Fruit fly (Drosophila melanogaster) whole organism, embryonic: ENCODE data around the gene CG15638.

Experiments used
- Adf1 ChIP-seq: fragments of 200-800 bp; sonication (Bioruptor generic); IDR thresholded peaks from 2 replicates; pipeline ENCODE4 v1.3.6; 2022; ENCODE audit warnings: missing biosample characterization, missing genetic modification characterization
- Asciz ChIP-seq: fragments of 200-800 bp; sonication (Bioruptor generic); optimal IDR thresholded peaks from 2 replicates; lab custom pipeline; 2017; ENCODE audit warnings: missing biosample characterization, mild to moderate bottlenecking, missing genetic modification characterization, missing genetic modification reagents
- Atf6 ChIP-seq: fragments of 200-800 bp; sonication (Bioruptor generic); IDR thresholded peaks from 2 replicates; pipeline ENCODE4 v1.3.6; 2022; ENCODE audit warnings: missing biosample characterization, missing genetic modification characterization
- CG1024 ChIP-seq: fragments of 200-800 bp; sonication (Bioruptor generic); IDR thresholded peaks from 2 replicates; pipeline ENCODE4 v1.3.6; 2022; ENCODE audit warnings: missing biosample characterization, missing genetic modification characterization
- CG10431 ChIP-seq: fragments of 200-800 bp; sonication (Bioruptor generic); optimal IDR thresholded peaks from 3 replicates; lab custom pipeline; 2018; ENCODE audit warnings: missing biosample characterization, mild to moderate bottlenecking, missing genetic modification characterization
- CG10959 ChIP-seq: fragments of 200-800 bp; sonication (Bioruptor generic); IDR thresholded peaks from 2 replicates; pipeline ENCODE4 v1.3.6; 2022; ENCODE audit warnings: missing biosample characterization, missing genetic modification characterization
- CG11696 ChIP-seq: fragments of 200-800 bp; sonication (Bioruptor generic); IDR thresholded peaks from 2 replicates; pipeline ENCODE4 v1.3.6; 2022; ENCODE audit warnings: missing biosample characterization, missing genetic modification characterization
- CG12219 ChIP-seq: fragments of 200-800 bp; sonication (Bioruptor generic); optimal IDR thresholded peaks from 3 replicates; lab custom pipeline; 2018; ENCODE audit warnings: missing biosample characterization, mild to moderate bottlenecking, missing genetic modification characterization
- CG12236 ChIP-seq: fragments of 200-800 bp; sonication (Bioruptor generic); optimal IDR thresholded peaks from 2 replicates; lab custom pipeline; 2016; ENCODE audit warnings: missing biosample characterization, missing genetic modification characterization
- CG12659 ChIP-seq: fragments of 200-800 bp; sonication (Bioruptor generic); optimal IDR thresholded peaks from 3 replicates; lab custom pipeline; 2017; ENCODE audit warnings: mild to moderate bottlenecking, missing biosample characterization, missing genetic modification reagents, missing genetic modification characterization
- CG13775 ChIP-seq: fragments of 200-800 bp; sonication (Bioruptor generic); optimal IDR thresholded peaks from 3 replicates; lab custom pipeline; 2017; ENCODE audit warnings: missing biosample characterization, mild to moderate bottlenecking, missing genetic modification characterization
- CG14441 ChIP-seq: fragments of 200-800 bp; sonication (Bioruptor generic); IDR thresholded peaks from 2 replicates; pipeline ENCODE4 v1.3.6; 2022; ENCODE audit warnings: missing biosample characterization, missing genetic modification characterization
- CG14667 ChIP-seq: fragments of 200-800 bp; sonication (Bioruptor generic); IDR thresholded peaks from 2 replicates; pipeline ENCODE4 v1.3.6; 2022; ENCODE audit warnings: missing biosample characterization, missing genetic modification characterization
- CG15269 ChIP-seq: fragments of 200-800 bp; sonication (Bioruptor generic); optimal IDR thresholded peaks from 2 replicates; lab custom pipeline; 2018; ENCODE audit warnings: missing biosample characterization, mild to moderate bottlenecking, missing genetic modification characterization, moderate library complexity
- CG1529 ChIP-seq: fragments of 200-800 bp; sonication (Bioruptor generic); optimal IDR thresholded peaks from 3 replicates; lab custom pipeline; 2018; ENCODE audit warnings: missing biosample characterization, missing genetic modification characterization
- CG1603 ChIP-seq: fragments of 200-800 bp; sonication (Bioruptor generic); optimal IDR thresholded peaks from 2 replicates; lab custom pipeline; 2019; ENCODE audit warnings: missing biosample characterization, mild to moderate bottlenecking, missing genetic modification characterization, moderate library complexity
- CG17186 ChIP-seq: fragments of 200-800 bp; sonication (Bioruptor generic); optimal IDR thresholded peaks from 3 replicates; lab custom pipeline; 2017; ENCODE audit warnings: missing biosample characterization, missing genetic modification reagents, missing genetic modification characterization
- CG17802 ChIP-seq: fragments of 200-800 bp; sonication (Bioruptor generic); optimal IDR thresholded peaks from 2 replicates; lab custom pipeline; 2018; ENCODE audit warnings: missing biosample characterization, mild to moderate bottlenecking, missing genetic modification characterization, moderate library complexity
- CG18599 ChIP-seq: fragments of 200-800 bp; sonication (Bioruptor generic); optimal IDR thresholded peaks from 3 replicates; lab custom pipeline; 2017; ENCODE audit warnings: missing biosample characterization, missing genetic modification characterization, mild to moderate bottlenecking, moderate library complexity, missing genetic modification reagents
- CG4424 ChIP-seq: fragments of 200-800 bp; sonication (Bioruptor generic); optimal IDR thresholded peaks from 3 replicates; lab custom pipeline; 2016; ENCODE audit warnings: missing biosample characterization, missing genetic modification characterization
- Dbx ChIP-seq: fragments of 200-800 bp; sonication (Bioruptor generic); IDR thresholded peaks from 3 replicates; pipeline ENCODE4 v1.3.6; 2022; ENCODE audit warnings: missing biosample characterization, missing genetic modification characterization
- Deaf1 ChIP-seq: fragments of 200-800 bp; optimal IDR thresholded peaks from 3 replicates; lab custom pipeline; 2019; ENCODE audit warnings: missing biosample characterization, mild to moderate bottlenecking, missing genetic modification characterization, moderate library complexity
- Dref ChIP-seq: fragments of 200-800 bp; sonication (Bioruptor generic); IDR thresholded peaks from 2 replicates; pipeline ENCODE4 v1.3.6; 2022; ENCODE audit warnings: missing biosample characterization, missing genetic modification characterization
- Fer3 ChIP-seq: fragments of 200-800 bp; sonication (Bioruptor generic); optimal IDR thresholded peaks from 2 replicates; lab custom pipeline; 2018; ENCODE audit warnings: missing biosample characterization, mild to moderate bottlenecking, missing genetic modification characterization, moderate library complexity
- Gsc ChIP-seq: fragments of 200-800 bp; sonication (Bioruptor generic); IDR thresholded peaks from 2 replicates; pipeline ENCODE4 v1.3.6; 2022; ENCODE audit warnings: missing biosample characterization, missing genetic modification characterization
- HmgD ChIP-seq: fragments of 200-800 bp; sonication (Bioruptor generic); optimal IDR thresholded peaks from 3 replicates; lab custom pipeline; 2016; ENCODE audit warnings: missing biosample characterization, missing genetic modification characterization
- Lim3 ChIP-seq: fragments of 200-800 bp; sonication (Bioruptor generic); IDR thresholded peaks from 2 replicates; pipeline ENCODE4 v1.3.6; 2022; ENCODE audit warnings: missing biosample characterization, missing genetic modification characterization
- MESR4 ChIP-seq: fragments of 200-800 bp; sonication (Bioruptor generic); optimal IDR thresholded peaks from 2 replicates; lab custom pipeline; 2018; ENCODE audit warnings: missing biosample characterization, mild to moderate bottlenecking, missing genetic modification characterization, moderate library complexity
- MTF-1 ChIP-seq: fragments of 200-800 bp; sonication (Bioruptor generic); optimal IDR thresholded peaks from 2 replicates; lab custom pipeline; 2018; ENCODE audit warnings: missing biosample characterization, mild to moderate bottlenecking, missing genetic modification characterization, borderline replicate concordance
- Mad ChIP-seq: fragments of 200-800 bp; sonication (Bioruptor generic); optimal IDR thresholded peaks from 2 replicates; lab custom pipeline; 2016; ENCODE audit warnings: missing biosample characterization, missing genetic modification characterization
- Med ChIP-seq: fragments of 200-800 bp; sonication (Bioruptor generic); peaks from one replicate; lab custom pipeline; 2016; ENCODE audit warnings: missing biosample characterization, missing genetic modification characterization, mild to moderate bottlenecking, inconsistent platforms, moderate library complexity
- Mes4 ChIP-seq: fragments of 200-800 bp; sonication (Bioruptor generic); optimal IDR thresholded peaks from 2 replicates; lab custom pipeline; 2016; ENCODE audit warnings: missing biosample characterization, missing genetic modification characterization
- Oaz ChIP-seq: fragments of 200-800 bp; sonication (Bioruptor generic); IDR thresholded peaks from 2 replicates; pipeline ENCODE4 v1.3.6; 2022; ENCODE audit warnings: missing biosample characterization, missing genetic modification characterization
- Oli ChIP-seq: fragments of 200-800 bp; sonication (Bioruptor generic); optimal IDR thresholded peaks from 2 replicates; lab custom pipeline; 2018; ENCODE audit warnings: missing biosample characterization, mild to moderate bottlenecking, missing genetic modification characterization, moderate library complexity
- Sry-β ChIP-seq: fragments of 200-800 bp; sonication (Bioruptor generic); optimal IDR thresholded peaks from 2 replicates; lab custom pipeline; 2018; ENCODE audit warnings: missing biosample characterization, mild to moderate bottlenecking, missing genetic modification characterization, moderate library complexity
- Taf1 ChIP-seq: fragments of 200-800 bp; sonication (Bioruptor generic); IDR thresholded peaks from 2 replicates; pipeline ENCODE4 v1.3.6; 2022; ENCODE audit warnings: missing biosample characterization, missing genetic modification characterization
- btn ChIP-seq: fragments of 200-800 bp; sonication (Bioruptor generic); optimal IDR thresholded peaks from 2 replicates; lab custom pipeline; 2016; ENCODE audit warnings: missing biosample characterization, missing genetic modification characterization
- dimm ChIP-seq: fragments of 200-800 bp; sonication (Bioruptor generic); IDR thresholded peaks from 2 replicates; pipeline ENCODE4 v1.3.6; 2022; ENCODE audit warnings: missing biosample characterization, missing genetic modification characterization
- fd102C ChIP-seq: fragments of 200-800 bp; sonication (Bioruptor generic); optimal IDR thresholded peaks from 2 replicates; lab custom pipeline; 2018; ENCODE audit warnings: missing biosample characterization, mild to moderate bottlenecking, missing genetic modification characterization, moderate library complexity
- fd96Cb ChIP-seq: fragments of 200-800 bp; sonication (Bioruptor generic); optimal IDR thresholded peaks from 2 replicates; lab custom pipeline; 2018; ENCODE audit warnings: missing biosample characterization, mild to moderate bottlenecking, missing genetic modification characterization, moderate library complexity
- hb ChIP-seq: fragments of 200-800 bp; sonication (Bioruptor generic); IDR thresholded peaks from 3 replicates; pipeline ENCODE4 v1.3.6; 2022; ENCODE audit warnings: missing biosample characterization, missing genetic modification characterization; ENCODE audit not compliant: partially characterized antibody
- nerfin-1 ChIP-seq: fragments of 200-800 bp; sonication (Bioruptor generic); optimal IDR thresholded peaks from 3 replicates; lab custom pipeline; 2019; ENCODE audit warnings: missing biosample characterization, mild to moderate bottlenecking, missing genetic modification characterization, moderate library complexity
- pb ChIP-seq: fragments of 200-800 bp; sonication (Bioruptor generic); optimal IDR thresholded peaks from 3 replicates; lab custom pipeline; 2016; ENCODE audit warnings: missing biosample characterization, missing genetic modification characterization
- trh ChIP-seq: fragments of 200-800 bp; sonication (Bioruptor generic); optimal IDR thresholded peaks from 2 replicates; lab custom pipeline; 2016; ENCODE audit warnings: missing biosample characterization, missing genetic modification characterization
- tx ChIP-seq: fragments of 200-800 bp; sonication (Bioruptor generic); optimal IDR thresholded peaks from 2 replicates; lab custom pipeline; 2016; ENCODE audit warnings: missing biosample characterization, missing genetic modification characterization
- vfl ChIP-seq: fragments of 200-800 bp; sonication (Bioruptor generic); optimal IDR thresholded peaks from 2 replicates; lab custom pipeline; 2016; ENCODE audit warnings: missing biosample characterization, missing genetic modification characterization
- vvl ChIP-seq: fragments of 200-800 bp; sonication (Bioruptor generic); IDR thresholded peaks from 2 replicates; pipeline ENCODE4 v1.3.6; 2022; ENCODE audit warnings: missing biosample characterization, missing genetic modification characterization
- wdn ChIP-seq: fragments of 200-800 bp; sonication (Bioruptor generic); IDR thresholded peaks from 2 replicates; pipeline ENCODE4 v1.3.6; 2022; ENCODE audit warnings: missing biosample characterization, missing genetic modification characterization
- zen2 ChIP-seq: fragments of 200-800 bp; sonication (Bioruptor generic); IDR thresholded peaks from 3 replicates; pipeline ENCODE4 v1.3.6; 2022; ENCODE audit warnings: missing biosample characterization, missing genetic modification characterization; ENCODE audit not compliant: partially characterized antibody

The CG15638 gene

dm6 chr2L:13548786-13549780, 13.5 kb upstream of the CG15638 start, which contains the start of gene B4 (continued):
- TF ChIP-seq CG12236 (GFP tag; lab: Kevin White, UChicago) (peak; percentile 8), Oli (tag; lab: Kevin White, UChicago) (no peak), Gsc (no peak), Taf1 (GFP tag; lab: Robert Waterston, UW) (no peak), CG11696 (GFP tag; lab: Robert Waterston, UW) (no peak), CG10959 (no peak), vfl (GFP tag; lab: Kevin White, UChicago) (no peak), Asciz (GFP tag; lab: Kevin White, UChicago) (peak; percentile 73), CG14667 (GFP tag; lab: Robert Waterston, UW) (no peak), nerfin-1 (peak; percentile 48), MTF-1 (GFP tag; lab: Kevin White, UChicago) (peak; percentile 79), Atf6 (GFP tag; lab: Robert Waterston, UW) (no peak), tx (no peak), Fer3 (tag; lab: Kevin White, UChicago) (peak; percentile 15), CG15269 (tag; lab: Kevin White, UChicago) (peak; percentile 9), btn (GFP tag; lab: Kevin White, UChicago) (peak; percentile 7), CG1529 (GFP tag; lab: Kevin White, UChicago) (peak; percentile 14), Mes4 (GFP tag; lab: Kevin White, UChicago) (no peak), CG4424 (GFP tag; lab: Kevin White, UChicago) (no peak), CG10431 (GFP tag; lab: Kevin White, UChicago) (peak; percentile 62), zen2 (GFP tag; lab: Robert Waterston, UW) (no peak), CG14441 (no peak), Oaz (no peak), Adf1 (peak; percentile 58; the same call in 1 of the 2 replicates), CG18599 (GFP tag; lab: Kevin White, UChicago) (peak; percentile 29), hb (no peak), vvl (GFP tag; lab: Robert Waterston, UW) (peak; percentile 49), Sry-β (GFP tag; lab: Kevin White, UChicago) (peak; percentile 8), HmgD (GFP tag; lab: Kevin White, UChicago) (peak; percentile 3), CG1603 (peak; percentile 59), Deaf1 (tag; lab: Kevin White, UChicago) (peak; percentile 33), CG13775 (no peak), CG1024 (peak; percentile 55; the same call in 1 of the 2 replicates), trh (GFP tag; lab: Kevin White, UChicago) (no peak), Dref (GFP tag; lab: Robert Waterston, UW) (no peak), CG17186 (no peak), CG12219 (GFP tag; lab: Kevin White, UChicago) (peak; percentile 34), Mad (GFP tag; lab: Kevin White, UChicago) (no peak), CG17802 (tag; lab: Kevin White, UChicago) (no peak), MESR4 (GFP tag; lab: Kevin White, UChicago) (peak; percentile 51), Dbx (GFP tag; lab: Robert Waterston, UW) (peak; percentile 76; the same call in 2 of the 3 replicates), CG12659 (GFP tag; lab: Kevin White, UChicago) (peak; percentile 23), dimm (GFP tag; lab: Robert Waterston, UW) (no peak), wdn (peak; percentile 58; the same call in 1 of the 2 replicates), pb (GFP tag; lab: Kevin White, UChicago) (peak; percentile 70), Lim3 (no peak), fd102C (GFP tag; lab: Kevin White, UChicago) (no peak), Med (GFP tag; lab: Kevin White, UChicago) (peak; percentile 95), fd96Cb (tag; lab: Kevin White, UChicago) (no peak)
